Worm (Caenorhabditis elegans): ENCODE measurements around the gene F10D2.16.

F10D2.16 gene

DNA sequence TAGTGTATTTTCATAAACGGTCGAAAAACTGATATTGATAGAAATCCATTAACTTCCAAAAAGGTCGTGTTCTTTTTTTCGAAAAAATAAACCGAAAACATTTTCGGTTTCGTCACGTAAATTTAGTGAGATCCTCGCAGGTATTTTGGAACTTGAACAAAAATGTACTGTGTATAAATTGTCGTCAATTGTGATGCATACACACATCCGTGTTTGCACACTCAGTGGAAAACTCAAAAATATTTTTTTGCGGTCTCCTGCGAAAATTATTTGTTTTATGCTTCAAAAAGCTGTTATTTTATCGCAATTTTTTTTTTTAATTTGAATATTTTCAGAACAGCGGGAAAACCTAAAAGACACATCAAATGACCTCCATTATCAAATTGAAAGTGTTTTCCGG is 44.8 kb downstream of the F10D2.16 start, which contains the start of gene cpsf-2:
Gene cpsf-2, plus strand, starts transcription at position 330 of the 400 bp plus-strand sequence.
- TF ChIP-seq B0310.2 (tag; optimal IDR thresholded peaks at IDR 0.05) (no peak), hmbx-1 (tag; optimal IDR thresholded peaks at IDR 0.05) (no peak), aly-1 (tag; optimal IDR thresholded peaks at IDR 0.05) (no peak), hmg-4 (GFP tag; optimal IDR thresholded peaks at IDR 0.05) (no peak), tbx-37 (GFP tag; conservative IDR thresholded peaks at IDR 0.05) (no peak), hnd-1 (tag; optimal IDR thresholded peaks at IDR 0.05) (no peak)

DNA sequence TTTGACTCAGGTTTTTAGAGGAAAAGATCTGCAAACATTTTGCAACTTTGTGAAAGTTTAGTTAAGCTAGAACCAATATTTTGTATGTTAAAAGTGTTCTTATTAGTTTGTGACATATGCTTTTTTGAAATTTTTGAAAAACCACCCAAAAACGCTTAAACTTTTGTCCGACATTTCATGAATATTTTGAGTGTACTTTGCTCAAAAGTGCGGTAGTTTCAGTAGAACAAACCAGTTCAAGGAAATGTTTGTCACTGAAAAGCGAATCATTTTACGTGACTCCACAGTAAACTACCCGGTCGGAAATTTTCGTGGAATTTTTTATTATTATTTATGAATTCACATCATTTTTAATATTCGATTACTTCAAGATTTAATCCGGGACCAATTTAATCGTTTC is 50.5 kb downstream of the F10D2.16 start, which contains the start of gene pitr-5:
Gene pitr-5, plus strand, starts transcription at position 301 of the 400 bp plus-strand sequence.
- no peak for TF ChIP-seq ama-1 (optimal IDR thresholded peaks at IDR 0.05)
- TF ChIP-seq tra-4 (tag; optimal IDR thresholded peaks at IDR 0.05), result no peak
- TF ChIP-seq pes-1 (GFP tag; IDR thresholded peaks at IDR 0.05), result no peak
- no peak for TF ChIP-seq hmg-4 (GFP tag; optimal IDR thresholded peaks at IDR 0.05)
- TF ChIP-seq hnd-1 (tag; optimal IDR thresholded peaks at IDR 0.05), result no peak

Data from whole organism, early embryonic.